Worm (Caenorhabditis elegans): ENCODE results near the gene C07A12.7.
A peak's percentile ranks its signal among the peaks of the same experiment; 100 is the strongest.

DNA sequence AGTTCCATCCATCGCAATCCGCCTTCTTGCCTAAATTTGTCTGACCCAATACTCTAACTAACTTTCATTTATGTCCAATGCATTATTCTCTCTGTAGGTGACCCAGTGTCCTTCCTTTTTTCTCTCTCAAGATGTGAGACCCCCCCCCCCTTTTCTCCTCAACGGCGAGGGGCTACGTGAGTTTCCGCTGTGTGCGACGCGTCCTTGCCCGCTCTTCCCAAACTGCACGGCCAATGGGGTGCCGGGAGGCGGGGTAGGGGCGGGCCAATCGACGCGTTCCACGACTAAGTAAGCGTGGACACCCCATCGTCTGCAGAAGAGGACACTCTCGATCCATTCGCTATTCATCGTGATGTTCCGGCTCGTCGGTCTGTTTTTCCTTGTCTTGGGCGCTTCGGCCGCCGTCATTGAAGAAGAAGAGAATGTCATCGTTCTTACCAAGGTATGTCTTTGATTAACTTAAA lies 2.0 kb upstream of the C07A12.7 start, which contains the start of gene pdi-2:
- TF ChIP-seq ama-1 (optimal IDR thresholded peaks at IDR 0.05) = peak; percentile 85
- no peak for TF ChIP-seq ama-1 (GFP tag; optimal IDR thresholded peaks at IDR 0.05)
- TF ChIP-seq madf-6 (GFP tag; IDR thresholded peaks at IDR 0.05) = no peak
- no peak for TF ChIP-seq nfya-1 (tag; optimal IDR thresholded peaks at IDR 0.05; ENCODE audit: borderline replicate concordance, insufficient read depth)
- no peak for TF ChIP-seq pha-4 (tag; optimal IDR thresholded peaks at IDR 0.05)
- no peak for TF ChIP-seq attf-3 (GFP tag; conservative IDR thresholded peaks at IDR 0.05)
- no peak for TF ChIP-seq F57A8.1 (GFP tag; optimal IDR thresholded peaks at IDR 0.05)
- no peak for TF ChIP-seq F22D6.2 (tag; optimal IDR thresholded peaks at IDR 0.05)
- peak; percentile 68; the same call in 1 of the 2 replicates for TF ChIP-seq pbrm-1 (GFP tag; IDR thresholded peaks at IDR 0.05)
- TF ChIP-seq dox-1 (GFP tag; IDR thresholded peaks at IDR 0.05) = peak; percentile 82
- TF ChIP-seq lag-1 (GFP tag; IDR thresholded peaks at IDR 0.05) = no peak
- peak; percentile 99 for TF ChIP-seq zfh-2 (GFP tag; conservative IDR thresholded peaks at IDR 0.05)
- TF ChIP-seq F33H1.4 (GFP tag; IDR thresholded peaks at IDR 0.05) = no peak
- TF ChIP-seq efl-1 (GFP tag; optimal IDR thresholded peaks at IDR 0.05) = no peak

Measured in whole organism, young adult.